Worm (Caenorhabditis elegans): ENCODE data around the gene Y50D4B.1.

Y50D4B.1 gene

ce11 chrV:1155914-1156313 lies 43.2 kb downstream of the Y50D4B.1 start, which contains the start of gene cmd-1 (continued):
- no peak for TF ChIP-seq ceh-8 (GFP tag; optimal IDR thresholded peaks at IDR 0.05)
- peak in 1 of 2 experiments; percentile 27 for TF ChIP-seq lin-35 (GFP tag; optimal IDR thresholded peaks at IDR 0.05)
- TF ChIP-seq Y116A8C.19 (tag; optimal IDR thresholded peaks at IDR 0.05; ENCODE audit: borderline replicate concordance): no peak
- no peak for TF ChIP-seq skn-1 (tag; optimal IDR thresholded peaks at IDR 0.05)
- TF ChIP-seq F16B12.6 (tag; optimal IDR thresholded peaks at IDR 0.05): no peak
- no peak for TF ChIP-seq nhr-28 (tag; optimal IDR thresholded peaks at IDR 0.05)
- no peak for TF ChIP-seq hlh-17 (GFP tag; optimal IDR thresholded peaks at IDR 0.05; ENCODE audit: borderline replicate concordance)
- no peak for TF ChIP-seq mab-9 (GFP tag; IDR thresholded peaks at IDR 0.05)
- TF ChIP-seq pag-3 (tag; optimal IDR thresholded peaks at IDR 0.05; ENCODE audit: borderline replicate concordance, insufficient read depth): no peak
- peak; percentile 54 for TF ChIP-seq nhr-20 (tag; optimal IDR thresholded peaks at IDR 0.05)
- TF ChIP-seq rnt-1 (tag; optimal IDR thresholded peaks at IDR 0.05): no peak
- TF ChIP-seq nhr-19 (GFP tag; conservative IDR thresholded peaks at IDR 0.05): no peak
- peak; percentile 5 for TF ChIP-seq elt-2 (tag; optimal IDR thresholded peaks at IDR 0.05)
- no peak for TF ChIP-seq C16A3.4 (tag; optimal IDR thresholded peaks at IDR 0.05)
- no peak for TF ChIP-seq lin-15B (tag; optimal IDR thresholded peaks at IDR 0.05)
- TF ChIP-seq nhr-85 (tag): peak; percentile 59
- TF ChIP-seq blmp-1 (tag; optimal IDR thresholded peaks at IDR 0.05): peak; percentile 75
- peak; percentile 2 for TF ChIP-seq mep-1 (tag; optimal IDR thresholded peaks at IDR 0.05)
- peak; percentile 21 for TF ChIP-seq ztf-4 (tag; optimal IDR thresholded peaks at IDR 0.05)
- TF ChIP-seq nhr-84 (tag; optimal IDR thresholded peaks at IDR 0.05): no peak
- no peak for TF ChIP-seq sup-37 (GFP tag; optimal IDR thresholded peaks at IDR 0.05)
- peak; percentile 9 for TF ChIP-seq fos-1 (tag; optimal IDR thresholded peaks at IDR 0.05)
- TF ChIP-seq fkh-10 (GFP tag; optimal IDR thresholded peaks at IDR 0.05): no peak
- TF ChIP-seq nhr-76 (tag; optimal IDR thresholded peaks at IDR 0.05): no peak
- TF ChIP-seq ces-1 (GFP tag; optimal IDR thresholded peaks at IDR 0.05): no peak
- TF ChIP-seq unc-30 (tag; optimal IDR thresholded peaks at IDR 0.05): no peak

DNA sequence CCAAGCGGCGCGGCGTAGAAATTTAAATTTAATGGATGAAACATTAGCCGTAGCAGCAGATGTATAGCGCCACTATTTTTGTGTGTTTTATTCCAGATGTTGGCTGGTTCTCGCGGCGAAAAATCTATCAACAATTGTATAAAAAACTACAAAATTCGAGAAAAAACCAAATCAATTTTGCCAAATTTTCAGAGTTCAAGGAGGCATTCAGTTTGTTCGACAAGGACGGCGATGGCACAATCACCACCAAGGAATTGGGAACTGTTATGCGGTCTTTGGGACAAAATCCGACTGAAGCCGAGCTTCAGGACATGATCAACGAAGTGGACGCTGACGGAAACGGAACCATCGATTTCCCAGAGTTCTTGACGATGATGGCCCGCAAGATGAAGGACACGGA lies 43.7 kb downstream of the Y50D4B.1 start:
- TF ChIP-seq dsc-1 (tag; optimal IDR thresholded peaks at IDR 0.05) (peak; percentile 65), ztf-11 (tag; optimal IDR thresholded peaks at IDR 0.05) (no peak)

- TF ChIP-seq lin-14 (GFP tag; optimal IDR thresholded peaks at IDR 0.05) (peak; percentile 15), hpl-2 (GFP tag; optimal IDR thresholded peaks at IDR 0.05) (no peak), ceh-82 (tag; optimal IDR thresholded peaks at IDR 0.05) (peak in 1 of 3 experiments; percentile 9), rnt-1 (tag; optimal IDR thresholded peaks at IDR 0.05) (no peak), nhr-20 (tag; optimal IDR thresholded peaks at IDR 0.05) (no peak)
These were observed 44.7 kb downstream of the Y50D4B.1 start for ce11 chrV:1157443-1157842.

DNA sequence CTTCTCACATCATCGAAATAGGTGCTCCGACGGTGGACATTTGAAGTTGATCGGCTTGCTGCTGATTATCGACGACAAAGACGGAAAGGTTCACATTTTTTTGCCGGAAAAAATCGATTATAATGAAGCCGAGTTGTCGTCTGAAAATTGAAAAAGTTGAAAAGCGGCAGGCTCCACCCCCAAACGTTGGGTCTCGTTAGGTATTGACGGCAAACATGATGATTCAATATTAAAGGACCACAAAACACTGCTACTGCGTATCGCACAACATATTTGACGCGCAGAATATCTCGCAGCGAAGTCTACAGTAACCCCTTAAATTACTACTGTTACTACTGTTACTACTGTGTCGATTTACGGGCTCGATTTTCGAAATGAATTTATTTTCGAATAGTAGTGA lies 45.5 kb downstream of the Y50D4B.1 start:
- TF ChIP-seq vab-15 (tag; optimal IDR thresholded peaks at IDR 0.05): no peak
- no peak for TF ChIP-seq fkh-8 (tag; optimal IDR thresholded peaks at IDR 0.05)
- TF ChIP-seq fkh-10 (GFP tag; optimal IDR thresholded peaks at IDR 0.05): peak; percentile 5
- no peak for TF ChIP-seq xbp-1 (tag; optimal IDR thresholded peaks at IDR 0.05)
- TF ChIP-seq aly-2 (tag; optimal IDR thresholded peaks at IDR 0.05): no peak
- TF ChIP-seq F16B12.6 (tag; optimal IDR thresholded peaks at IDR 0.05): no peak
- no peak for TF ChIP-seq hpl-2 (GFP tag; optimal IDR thresholded peaks at IDR 0.05)
- no peak for TF ChIP-seq pqm-1 (tag; optimal IDR thresholded peaks at IDR 0.05)
- no peak for TF ChIP-seq isw-1 (GFP tag; IDR thresholded peaks at IDR 0.05)
- TF ChIP-seq pag-3 (tag; optimal IDR thresholded peaks at IDR 0.05; ENCODE audit: borderline replicate concordance, insufficient read depth): no peak
- no peak for TF ChIP-seq skn-1 (tag; optimal IDR thresholded peaks at IDR 0.05)
- TF ChIP-seq nhr-47 (tag; optimal IDR thresholded peaks at IDR 0.05): peak; percentile 11
- no peak for TF ChIP-seq Y116A8C.19 (tag; optimal IDR thresholded peaks at IDR 0.05; ENCODE audit: borderline replicate concordance)
- no peak for TF ChIP-seq nhr-76 (tag; optimal IDR thresholded peaks at IDR 0.05)
- no peak for TF ChIP-seq mab-9 (GFP tag; IDR thresholded peaks at IDR 0.05)
- TF ChIP-seq nhr-20 (tag; optimal IDR thresholded peaks at IDR 0.05): no peak
- TF ChIP-seq tbx-2 (tag; optimal IDR thresholded peaks at IDR 0.05): no peak
- TF ChIP-seq nhr-11 (tag; optimal IDR thresholded peaks at IDR 0.05): no peak
- TF ChIP-seq grh-1 (GFP tag; IDR thresholded peaks at IDR 0.05): no peak
- peak; percentile 23 for TF ChIP-seq ama-1 (optimal IDR thresholded peaks at IDR 0.05)
- TF ChIP-seq alr-1 (tag; optimal IDR thresholded peaks at IDR 0.05; ENCODE audit: borderline replicate concordance): no peak
- peak; percentile 4 for TF ChIP-seq nhr-71 (tag; optimal IDR thresholded peaks at IDR 0.05)
- no peak for TF ChIP-seq tlp-1 (tag; optimal IDR thresholded peaks at IDR 0.05)
- TF ChIP-seq ceh-8 (GFP tag; optimal IDR thresholded peaks at IDR 0.05): no peak
- TF ChIP-seq nhr-84 (tag; optimal IDR thresholded peaks at IDR 0.05): no peak
- TF ChIP-seq hlh-4 (tag; optimal IDR thresholded peaks at IDR 0.05): no peak
- TF ChIP-seq lir-3 (tag; optimal IDR thresholded peaks at IDR 0.05; ENCODE audit: poor library complexity): no peak
- no peak for TF ChIP-seq nhr-85 (tag)

Data from whole organism, L1 larva.